Fruit fly (Drosophila melanogaster) whole organism, embryonic: Measurements from ENCODE around the gene ppk15.

Experiments used
- Aef1 ChIP-seq: fragments of 200-800 bp; sonication (Bioruptor generic); IDR thresholded peaks from 3 replicates; pipeline ENCODE4 v1.3.6; 2022; ENCODE audit warnings: missing biosample characterization, missing genetic modification characterization
- Asciz ChIP-seq: fragments of 200-800 bp; sonication (Bioruptor generic); optimal IDR thresholded peaks from 2 replicates; lab custom pipeline; 2017; ENCODE audit warnings: missing biosample characterization, mild to moderate bottlenecking, missing genetic modification characterization, missing genetic modification reagents
- Atf-2 ChIP-seq: fragments of 200-800 bp; sonication (Bioruptor generic); optimal IDR thresholded peaks from 2 replicates; lab custom pipeline; 2016; ENCODE audit warnings: missing biosample characterization, missing genetic modification characterization
- Atf3 ChIP-seq: fragments of 200-800 bp; sonication (Bioruptor generic); optimal IDR thresholded peaks from 3 replicates; lab custom pipeline; 2016; ENCODE audit warnings: missing biosample characterization, missing genetic modification characterization
- Awh ChIP-seq: fragments of 200-800 bp; sonication (Bioruptor generic); IDR thresholded peaks from 2 replicates; pipeline ENCODE4, ENCODE4 v1.3.6; 2022; ENCODE audit warnings: missing biosample characterization, missing genetic modification characterization
- CG10209 ChIP-seq: fragments of 200-800 bp; sonication (Bioruptor generic); optimal IDR thresholded peaks from 3 replicates; lab custom pipeline; 2017; ENCODE audit warnings: missing biosample characterization, mild to moderate bottlenecking, missing genetic modification characterization, missing genetic modification reagents
- CG10959 ChIP-seq: fragments of 200-800 bp; sonication (Bioruptor generic); IDR thresholded peaks from 2 replicates; pipeline ENCODE4 v1.3.6; 2022; ENCODE audit warnings: missing biosample characterization, missing genetic modification characterization
- CG11696 ChIP-seq: fragments of 200-800 bp; sonication (Bioruptor generic); IDR thresholded peaks from 2 replicates; pipeline ENCODE4 v1.3.6; 2022; ENCODE audit warnings: missing biosample characterization, missing genetic modification characterization
- CG14710 ChIP-seq: fragments of 200-800 bp; sonication (Bioruptor generic); optimal IDR thresholded peaks from 3 replicates; lab custom pipeline; 2019; ENCODE audit warnings: missing biosample characterization, mild to moderate bottlenecking, missing genetic modification characterization, moderate library complexity
- CG1529 ChIP-seq: fragments of 200-800 bp; sonication (Bioruptor generic); optimal IDR thresholded peaks from 3 replicates; lab custom pipeline; 2018; ENCODE audit warnings: missing biosample characterization, missing genetic modification characterization
- CG15601 ChIP-seq: fragments of 200-800 bp; sonication (Bioruptor generic); optimal IDR thresholded peaks from 3 replicates; lab custom pipeline; 2019; ENCODE audit warnings: missing biosample characterization, mild to moderate bottlenecking, missing genetic modification characterization, moderate library complexity
- CG17186 ChIP-seq: fragments of 200-800 bp; sonication (Bioruptor generic); optimal IDR thresholded peaks from 3 replicates; lab custom pipeline; 2017; ENCODE audit warnings: missing biosample characterization, missing genetic modification reagents, missing genetic modification characterization
- CG17328 ChIP-seq: fragments of 200-800 bp; sonication (Bioruptor generic); IDR thresholded peaks from 2 replicates; pipeline ENCODE4 v1.3.6; 2022; ENCODE audit warnings: missing biosample characterization, missing genetic modification characterization
- CG17385 ChIP-seq: fragments of 200-800 bp; sonication (Bioruptor generic); optimal IDR thresholded peaks from 3 replicates; lab custom pipeline; 2018; ENCODE audit warnings: missing biosample characterization, mild to moderate bottlenecking, missing genetic modification characterization
- CG31224 ChIP-seq: fragments of 200-800 bp; sonication (Bioruptor generic); IDR thresholded peaks from 2 replicates; pipeline ENCODE4 v1.3.6; 2022; ENCODE audit warnings: missing biosample characterization, missing genetic modification characterization
- CG4328 ChIP-seq: fragments of 200-800 bp; sonication (Bioruptor generic); optimal IDR thresholded peaks from 3 replicates; lab custom pipeline; 2017; ENCODE audit warnings: missing biosample characterization, missing genetic modification reagents, missing genetic modification characterization
- CG4360 ChIP-seq: fragments of 200-800 bp; sonication (Bioruptor generic); IDR thresholded peaks from 2 replicates; pipeline ENCODE4 v1.3.6; 2022; ENCODE audit warnings: missing biosample characterization, missing genetic modification characterization
- CG4424 ChIP-seq: fragments of 200-800 bp; sonication (Bioruptor generic); optimal IDR thresholded peaks from 3 replicates; lab custom pipeline; 2016; ENCODE audit warnings: missing biosample characterization, missing genetic modification characterization
- CG8281 ChIP-seq: fragments of 200-800 bp; sonication (Bioruptor generic); optimal IDR thresholded peaks from 2 replicates; lab custom pipeline; 2018; ENCODE audit warnings: missing biosample characterization, mild to moderate bottlenecking, missing genetic modification characterization, moderate library complexity
- CG9932 ChIP-seq: fragments of 200-800 bp; sonication (Bioruptor generic); IDR thresholded peaks from 2 replicates; pipeline ENCODE4 v1.3.6; 2022; ENCODE audit warnings: missing biosample characterization, missing genetic modification characterization
- CoRest ChIP-seq: fragments of 200-800 bp; sonication (Bioruptor generic); optimal IDR thresholded peaks from 3 replicates; lab custom pipeline; 2018; ENCODE audit warnings: missing biosample characterization, mild to moderate bottlenecking, missing genetic modification characterization, moderate library complexity
- Dfd ChIP-seq, 2 experiments: fragments of >200 bp; optimal IDR thresholded peaks; 2 replicates each; lab custom pipeline; 2017; ENCODE audit warnings: missing biosample characterization in 2 of 2, missing genetic modification characterization in 2 of 2
- Dp ChIP-seq: fragments of 200-800 bp; sonication (Bioruptor generic); optimal IDR thresholded peaks from 2 replicates; lab custom pipeline; 2018; ENCODE audit warnings: missing biosample characterization, mild to moderate bottlenecking, missing genetic modification characterization, moderate library complexity
- H15 ChIP-seq: fragments of 200-800 bp; sonication (Bioruptor generic); IDR thresholded peaks from 3 replicates; pipeline ENCODE4 v1.3.6; 2022; ENCODE audit warnings: missing biosample characterization, missing genetic modification characterization
- HLH3B ChIP-seq: fragments of 200-800 bp; sonication (Bioruptor generic); IDR thresholded peaks from 2 replicates; pipeline ENCODE4 v1.3.6; 2022; ENCODE audit warnings: missing biosample characterization, missing genetic modification characterization
- Hey ChIP-seq: fragments of 200-800 bp; sonication (Bioruptor generic); optimal IDR thresholded peaks from 3 replicates; lab custom pipeline; 2018; ENCODE audit warnings: missing biosample characterization, mild to moderate bottlenecking, missing genetic modification characterization
- Hsf ChIP-seq: fragments of 200-800 bp; sonication (Bioruptor generic); optimal IDR thresholded peaks from 3 replicates; lab custom pipeline; 2016; ENCODE audit warnings: missing biosample characterization, missing genetic modification characterization
- MESR4 ChIP-seq: fragments of 200-800 bp; sonication (Bioruptor generic); optimal IDR thresholded peaks from 2 replicates; lab custom pipeline; 2018; ENCODE audit warnings: missing biosample characterization, mild to moderate bottlenecking, missing genetic modification characterization, moderate library complexity
- Max ChIP-seq: fragments of 200-800 bp; sonication (Bioruptor generic); optimal IDR thresholded peaks from 2 replicates; lab custom pipeline; 2016; ENCODE audit warnings: missing biosample characterization, mild to moderate bottlenecking, missing genetic modification characterization
- Med ChIP-seq: fragments of 200-800 bp; sonication (Bioruptor generic); peaks from one replicate; lab custom pipeline; 2016; ENCODE audit warnings: missing biosample characterization, missing genetic modification characterization, mild to moderate bottlenecking, inconsistent platforms, moderate library complexity
- Side ChIP-seq: fragments of 200-800 bp; sonication (Bioruptor generic); optimal IDR thresholded peaks from 2 replicates; lab custom pipeline; 2016; ENCODE audit warnings: missing biosample characterization, missing genetic modification characterization
- Sox102F ChIP-seq: fragments of 200-800 bp; sonication (Bioruptor generic); optimal IDR thresholded peaks from 2 replicates; lab custom pipeline; 2018; ENCODE audit warnings: missing biosample characterization, mild to moderate bottlenecking, missing genetic modification characterization, moderate library complexity
- TFAM ChIP-seq: fragments of 200-800 bp; sonication (Bioruptor generic); optimal IDR thresholded peaks from 2 replicates; lab custom pipeline; 2017; ENCODE audit warnings: missing biosample characterization, missing genetic modification characterization, inconsistent platforms
- ap ChIP-seq: fragments of 200-800 bp; sonication (Bioruptor generic); IDR thresholded peaks from 2 replicates; pipeline ENCODE4 v1.3.6; 2022; ENCODE audit warnings: missing biosample characterization, missing genetic modification characterization
- br ChIP-seq: fragments of >200 bp; optimal IDR thresholded peaks from 2 replicates; lab custom pipeline; 2017
- cg ChIP-seq: fragments of 200-800 bp; sonication (Bioruptor generic); optimal IDR thresholded peaks from 3 replicates; lab custom pipeline; 2019; ENCODE audit warnings: missing biosample characterization, mild to moderate bottlenecking, missing genetic modification characterization, moderate library complexity
- da ChIP-seq: fragments of 200-800 bp; sonication (Bioruptor generic); optimal IDR thresholded peaks from 2 replicates; lab custom pipeline; 2016; ENCODE audit warnings: missing biosample characterization, missing genetic modification characterization
- dm ChIP-seq: fragments of 200-800 bp; sonication (Bioruptor generic); optimal IDR thresholded peaks from 3 replicates; lab custom pipeline; 2016; ENCODE audit warnings: missing biosample characterization, missing genetic modification characterization
- fd102C ChIP-seq: fragments of 200-800 bp; sonication (Bioruptor generic); optimal IDR thresholded peaks from 2 replicates; lab custom pipeline; 2018; ENCODE audit warnings: missing biosample characterization, mild to moderate bottlenecking, missing genetic modification characterization, moderate library complexity
- maf-S ChIP-seq: fragments of 200-800 bp; sonication (Bioruptor generic); optimal IDR thresholded peaks from 2 replicates; lab custom pipeline; 2016; ENCODE audit warnings: missing biosample characterization, missing genetic modification characterization
- pita ChIP-seq: fragments of 200-800 bp; sonication (Bioruptor generic); optimal IDR thresholded peaks from 2 replicates; lab custom pipeline; 2017; ENCODE audit warnings: missing biosample characterization, mild to moderate bottlenecking, missing genetic modification characterization
- schlank ChIP-seq: fragments of 200-800 bp; sonication (Bioruptor generic); optimal IDR thresholded peaks from 2 replicates; lab custom pipeline; 2018; ENCODE audit warnings: missing biosample characterization, mild to moderate bottlenecking, missing genetic modification characterization
- sim ChIP-seq: fragments of 200-800 bp; sonication (Bioruptor generic); IDR thresholded peaks from 2 replicates; pipeline ENCODE4 v1.3.6; 2022; ENCODE audit warnings: missing biosample characterization, missing genetic modification characterization
- sisA ChIP-seq: fragments of 200-800 bp; sonication (Bioruptor generic); IDR thresholded peaks from 2 replicates; pipeline ENCODE4 v1.3.6; 2022; ENCODE audit warnings: missing biosample characterization, missing genetic modification characterization
- sob ChIP-seq: fragments of 200-800 bp; sonication (Bioruptor generic); IDR thresholded peaks from 2 replicates; pipeline ENCODE4 v1.3.6; 2022; ENCODE audit warnings: missing biosample characterization, missing genetic modification characterization
- sr ChIP-seq: fragments of 200-800 bp; sonication (Bioruptor generic); IDR thresholded peaks from 3 replicates; pipeline ENCODE4 v1.3.6; 2022; ENCODE audit warnings: missing biosample characterization, missing genetic modification characterization
- ssp ChIP-seq: fragments of 200-800 bp; sonication (Bioruptor generic); IDR thresholded peaks from 2 replicates; pipeline ENCODE4 v1.3.6; 2022; ENCODE audit warnings: missing biosample characterization, missing genetic modification characterization
- stwl ChIP-seq: fragments of 200-800 bp; sonication (Bioruptor generic); optimal IDR thresholded peaks from 3 replicates; lab custom pipeline; 2018; ENCODE audit warnings: missing biosample characterization, mild to moderate bottlenecking, missing genetic modification characterization, moderate library complexity
- trh ChIP-seq: fragments of 200-800 bp; sonication (Bioruptor generic); optimal IDR thresholded peaks from 2 replicates; lab custom pipeline; 2016; ENCODE audit warnings: missing biosample characterization, missing genetic modification characterization
- wdn ChIP-seq: fragments of 200-800 bp; sonication (Bioruptor generic); IDR thresholded peaks from 2 replicates; pipeline ENCODE4 v1.3.6; 2022; ENCODE audit warnings: missing biosample characterization, missing genetic modification characterization
- wek ChIP-seq: fragments of 200-800 bp; sonication (Bioruptor generic); optimal IDR thresholded peaks from 3 replicates; lab custom pipeline; 2018; ENCODE audit warnings: missing biosample characterization, mild to moderate bottlenecking, missing genetic modification characterization, moderate library complexity

ppk15 gene

dm6 chr3R:26443875-26444511 is 40.5 kb upstream of the ppk15 start (continued):
- TF ChIP-seq MESR4 (no peak), Med (GFP tag; lab: Kevin White, UChicago) (peak; percentile 71), sim (0 out of 2 replicates have a peak, but pooled peaks have one; percentile 27), CG14710 (tag; lab: Kevin White, UChicago) (no peak), HLH3B (GFP tag; lab: Robert Waterston, UW) (peak; percentile 55; the same call in 1 of the 2 replicates), Hey (tag; lab: Kevin White, UChicago) (no peak), Dp (no peak), CG11696 (no peak), stwl (tag; lab: Kevin White, UChicago) (no peak), TFAM (GFP tag; lab: Kevin White, UChicago) (no peak), schlank (tag; lab: Kevin White, UChicago) (no peak), sob (GFP tag; lab: Robert Waterston, UW) (no peak), ssp (GFP tag; lab: Robert Waterston, UW) (peak; percentile 52; the same call in 1 of the 2 replicates), br (lab: Kevin White, UChicago) (no peak), CG1529 (GFP tag; lab: Kevin White, UChicago) (peak; percentile 20), CG4328 (GFP tag; lab: Kevin White, UChicago) (peak; percentile 33), dm (GFP tag; lab: Kevin White, UChicago) (no peak), cg (GFP tag; lab: Kevin White, UChicago) (no peak), pita (no peak), CG10209 (GFP tag; lab: Kevin White, UChicago) (peak; percentile 39), CG4360 (GFP tag; lab: Robert Waterston, UW) (no peak), fd102C (no peak), Max (GFP tag; lab: Kevin White, UChicago) (no peak), sisA (GFP tag; lab: Robert Waterston, UW) (peak; percentile 46), CG17328 (peak; percentile 38; the same call in 1 of the 2 replicates), H15 (0 out of 3 replicates have a peak, but pooled peaks have one; percentile 22), da (no peak), Awh (GFP tag; lab: Robert Waterston, UW) (no peak), Atf3 (GFP tag; lab: Kevin White, UChicago) (no peak), Sox102F (GFP tag; lab: Kevin White, UChicago) (peak; percentile 63), CG15601 (tag; lab: Kevin White, UChicago) (peak; percentile 57), Dfd (GFP tag; optimal IDR thresholded peaks at IDR 0.05; lab: Kevin White, UChicago) (no peak), Aef1 (no peak; the same call in 2 of the 3 replicates), Atf-2 (no peak), wdn (GFP tag; lab: Robert Waterston, UW) (no peak), Hsf (GFP tag; lab: Kevin White, UChicago) (no peak), CoRest (tag; lab: Kevin White, UChicago) (peak; percentile 49), CG10959 (GFP tag; lab: Robert Waterston, UW) (no peak), trh (no peak), wek (GFP tag; lab: Kevin White, UChicago) (no peak), CG17385 (GFP tag; lab: Kevin White, UChicago) (peak; percentile 18), sr (peak; percentile 95), CG17186 (peak; percentile 17), ap (GFP tag; lab: Robert Waterston, UW) (no peak), Asciz (GFP tag; lab: Kevin White, UChicago) (peak; percentile 70), CG4424 (GFP tag; lab: Kevin White, UChicago) (peak; percentile 72), CG31224 (GFP tag; lab: Robert Waterston, UW) (no peak), maf-S (GFP tag; lab: Kevin White, UChicago) (no peak), CG9932 (GFP tag; lab: Robert Waterston, UW) (no peak), CG8281 (tag; lab: Kevin White, UChicago) (peak; percentile 19), Side (GFP tag; lab: Kevin White, UChicago) (no peak)
